Worm (Caenorhabditis elegans) whole organism, early embryonic: ENCODE data around the gene str-263.

ENCODE experiments used
- F13C5.2 ChIP-seq: sonication (generic microtip); optimal IDR thresholded peaks from 2 replicates; lab custom pipeline; 2017; ENCODE audit warnings: mild to moderate bottlenecking, missing genetic modification characterization, inconsistent platforms, missing compliant biosample characterization
- ama-1 ChIP-seq: fragments of 150-350 bp; optimal IDR thresholded peaks from 2 replicates; lab custom pipeline; 2014
- ets-7 ChIP-seq: sonication (generic microtip); optimal IDR thresholded peaks from 2 replicates; lab custom pipeline; 2016; ENCODE audit warnings: missing genotype, missing genetic modification characterization, missing compliant biosample characterization
- pes-1 ChIP-seq: fragments of 200-800 bp; sonication (Bioruptor generic); IDR thresholded peaks from 2 replicates; pipeline ENCODE4 v1.3.6; 2022; ENCODE audit warnings: missing genetic modification reagents, missing genetic modification characterization, missing compliant biosample characterization
- scrt-1 ChIP-seq: fragments of 200-800 bp; sonication (Bioruptor generic); IDR thresholded peaks from 2 replicates; pipeline ENCODE4 v1.3.6; 2022; ENCODE audit warnings: missing genetic modification characterization, missing compliant biosample characterization
- tra-4 ChIP-seq: sonication (generic microtip); optimal IDR thresholded peaks from 2 replicates; lab custom pipeline; 2017; ENCODE audit warnings: missing genetic modification characterization, missing compliant biosample characterization

DNA sequence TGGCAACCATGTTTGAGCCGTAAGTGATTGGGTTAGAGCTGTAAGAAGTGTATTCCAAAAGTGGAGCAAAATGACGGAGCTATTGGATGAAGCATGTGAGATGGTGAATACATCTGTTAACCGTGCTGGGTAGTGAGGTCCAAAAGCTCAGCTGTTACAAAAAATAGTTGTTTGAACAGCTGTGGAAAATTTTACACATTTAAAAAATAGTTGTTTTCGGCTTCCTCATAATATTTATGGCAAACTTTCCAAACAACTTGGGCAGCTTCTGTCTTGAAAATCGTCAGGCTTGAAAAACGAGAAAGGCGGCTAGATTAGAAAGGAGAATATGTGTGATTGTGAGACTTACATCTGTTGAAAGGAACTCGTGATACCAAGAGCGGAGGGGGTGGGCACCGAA, 7.9 kb upstream of the str-263 start, which contains the start of gene fbxa-154:
- TF ChIP-seq ama-1 (lab: Kevin White, UChicago): no peak
- TF ChIP-seq ets-7: no peak
- TF ChIP-seq scrt-1 (GFP tag; lab: Robert Waterston, UW): no peak
- no peak for TF ChIP-seq tra-4 (tag; lab: Kevin White, UChicago)
- no peak for TF ChIP-seq pes-1 (GFP tag; lab: Robert Waterston, UW)
- no peak for TF ChIP-seq F13C5.2 (tag; lab: Kevin White, UChicago)
